Worm (Caenorhabditis elegans) whole organism, mixed stage, embryonic: Measurements from ENCODE around the gene K09F5.6.

Experiments
- M03D4.4 ChIP-seq: sonication (generic microtip); optimal IDR thresholded peaks from 2 replicates; lab custom pipeline; 2017; ENCODE audit warnings: mild to moderate bottlenecking, missing genetic modification characterization, missing compliant biosample characterization
- ces-1 ChIP-seq: fragments of 150-350 bp; optimal IDR thresholded peaks from 2 replicates; lab custom pipeline; 2014; ENCODE audit warnings: missing biosample characterization, missing genetic modification reagents, missing genetic modification characterization
- elt-1 ChIP-seq: sonication (generic microtip); optimal IDR thresholded peaks from 2 replicates; lab custom pipeline; 2017; ENCODE audit warnings: missing genetic modification characterization, mild to moderate bottlenecking, missing compliant biosample characterization, antibody characterized with exemption, moderate library complexity, borderline replicate concordance; ENCODE audit not compliant: insufficient read depth
- elt-3 ChIP-seq: fragments of 150-350 bp; optimal IDR thresholded peaks from 2 replicates; lab custom pipeline; 2014; ENCODE audit warnings: missing biosample characterization, missing genetic modification characterization
- lin-13 ChIP-seq: fragments of 150-350 bp; optimal IDR thresholded peaks from 2 replicates; lab custom pipeline; 2014; ENCODE audit warnings: missing biosample characterization, missing genetic modification characterization
- mep-1 ChIP-seq: fragments of 150-350 bp; optimal IDR thresholded peaks from 2 replicates; lab custom pipeline; 2017; ENCODE audit warnings: missing biosample characterization, missing genetic modification reagents, missing genetic modification characterization, inconsistent platforms
- nhr-2 ChIP-seq: fragments of 150-350 bp; optimal IDR thresholded peaks from 2 replicates; lab custom pipeline; 2014; ENCODE audit warnings: missing biosample characterization, missing genetic modification characterization
- pha-4 ChIP-seq: fragments of 150-350 bp; optimal IDR thresholded peaks from 2 replicates; lab custom pipeline; 2018; ENCODE audit warnings: missing biosample characterization, missing genetic modification reagents, missing genetic modification characterization
- snpc-4 ChIP-seq: fragments of 150-350 bp; optimal IDR thresholded peaks from 2 replicates; lab custom pipeline; 2014; ENCODE audit warnings: missing biosample characterization, missing genetic modification characterization
- unc-62 ChIP-seq: fragments of 150-350 bp; optimal IDR thresholded peaks from 2 replicates; lab custom pipeline; 2014; ENCODE audit warnings: missing biosample characterization, missing genetic modification reagents, missing genetic modification characterization
- ztf-11 ChIP-seq: fragments of 150-350 bp; optimal IDR thresholded peaks from 2 replicates; lab custom pipeline; 2014; ENCODE audit warnings: missing biosample characterization, missing genetic modification characterization

ce11 chrX:7752770-7753169 lies 33.7 kb downstream of the K09F5.6 start, which contains the start of gene deg-1:
- TF ChIP-seq elt-3 (tag; lab: Kevin White, UChicago): no peak
- no peak for TF ChIP-seq unc-62 (GFP tag; lab: Kevin White, UChicago)
- TF ChIP-seq ztf-11 (tag; lab: Kevin White, UChicago): no peak
- no peak for TF ChIP-seq elt-1 (tag; lab: Kevin White, UChicago)
- TF ChIP-seq mep-1: no peak
- no peak for TF ChIP-seq ces-1
- TF ChIP-seq pha-4: no peak
- no peak for TF ChIP-seq nhr-2 (tag; lab: Kevin White, UChicago)
- TF ChIP-seq lin-13 (tag; lab: Kevin White, UChicago): no peak
- TF ChIP-seq snpc-4: no peak
- no peak for TF ChIP-seq M03D4.4 (tag; lab: Kevin White, UChicago)
